Worm (Caenorhabditis elegans): ENCODE measurements around the gene Y69H2.17.

The Y69H2.17 gene

DNA sequence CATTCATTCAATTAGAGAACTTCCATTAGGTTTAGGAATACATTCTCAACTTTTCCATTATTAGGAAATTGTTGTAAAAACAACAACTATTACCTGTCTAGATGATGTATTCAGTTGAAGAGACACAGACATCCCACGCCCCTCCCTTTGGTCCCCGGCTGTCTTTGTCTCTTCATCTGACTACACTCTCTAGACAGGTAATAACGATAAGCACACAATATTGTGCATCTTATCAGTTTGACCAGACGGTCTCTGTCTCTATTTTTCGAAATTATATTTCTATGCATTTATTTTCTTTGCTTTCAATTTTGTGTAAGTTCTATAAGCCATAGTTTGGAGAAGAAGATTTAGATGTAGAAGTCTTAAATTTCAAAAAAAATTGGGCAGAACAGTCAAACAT lies 16.6 kb downstream of the Y69H2.17 start, which contains the start of gene Y69H2.9:
Gene Y69H2.9 (plus strand): TSS at position 233 of the 400 bp plus-strand sequence.
- TF ChIP-seq lim-6 (tag; optimal IDR thresholded peaks at IDR 0.05), result no peak
- TF ChIP-seq elt-2 (tag; optimal IDR thresholded peaks at IDR 0.05), result peak; percentile 91

- peak; percentile 18 for TF ChIP-seq fkh-10 (GFP tag; optimal IDR thresholded peaks at IDR 0.05)
- no peak for TF ChIP-seq ttx-3 (tag; optimal IDR thresholded peaks at IDR 0.05)
- TF ChIP-seq dmd-4 (tag; optimal IDR thresholded peaks at IDR 0.05; ENCODE audit: borderline replicate concordance), result peak; percentile 70
- no peak for TF ChIP-seq elt-2 (tag; optimal IDR thresholded peaks at IDR 0.05)
These were observed 20.8 kb downstream of the Y69H2.17 start for ce11 chrV:18705319-18706062.

ce11 chrV:18706063-18706620 lies 21.4 kb downstream of the Y69H2.17 start, which contains the start of gene Y17D7C.1:
Y17D7C.1 (plus strand) TSS chrV:18706570.
- no peak for TF ChIP-seq tbx-2 (tag; optimal IDR thresholded peaks at IDR 0.05)
- no peak for TF ChIP-seq pat-9 (tag; optimal IDR thresholded peaks at IDR 0.05)
- TF ChIP-seq unc-3 (GFP tag; conservative IDR thresholded peaks at IDR 0.05), result no peak
- TF ChIP-seq unc-3 (tag; optimal IDR thresholded peaks at IDR 0.05), result no peak
- no peak for TF ChIP-seq unc-55 (GFP tag; optimal IDR thresholded peaks at IDR 0.05)
- no peak for TF ChIP-seq ttx-3 (tag; optimal IDR thresholded peaks at IDR 0.05)
- no peak for TF ChIP-seq rnt-1 (tag; optimal IDR thresholded peaks at IDR 0.05)
- TF ChIP-seq ceh-6 (GFP tag; optimal IDR thresholded peaks at IDR 0.05), result no peak
- TF ChIP-seq che-1 (tag; optimal IDR thresholded peaks at IDR 0.05), result no peak
- no peak for TF ChIP-seq F13H6.1 (tag; optimal IDR thresholded peaks at IDR 0.05)
- TF ChIP-seq ceh-22 (tag; optimal IDR thresholded peaks at IDR 0.05), result no peak
- no peak for TF ChIP-seq unc-42 (tag; optimal IDR thresholded peaks at IDR 0.05)
- TF ChIP-seq Y22D7AL.16 (tag; optimal IDR thresholded peaks at IDR 0.05), result no peak
- TF ChIP-seq hlh-30 (tag; optimal IDR thresholded peaks at IDR 0.05; ENCODE audit: insufficient read depth), result no peak
- no peak for TF ChIP-seq pros-1 (tag; optimal IDR thresholded peaks at IDR 0.05)
- TF ChIP-seq ceh-34 (tag; optimal IDR thresholded peaks at IDR 0.05), result no peak
- no peak for TF ChIP-seq hlh-15 (tag; optimal IDR thresholded peaks at IDR 0.05)
- TF ChIP-seq npax-4 (tag; optimal IDR thresholded peaks at IDR 0.05), result no peak
- no peak for TF ChIP-seq C08G9.2 (tag; optimal IDR thresholded peaks at IDR 0.05)
- no peak for TF ChIP-seq ceh-18 (tag; optimal IDR thresholded peaks at IDR 0.05)
- TF ChIP-seq pag-3 (tag; optimal IDR thresholded peaks at IDR 0.05; ENCODE audit: borderline replicate concordance), result no peak

ce11 chrV:18708015-18708414 lies 23.3 kb downstream of the Y69H2.17 start:
- TF ChIP-seq dmd-4 (tag; optimal IDR thresholded peaks at IDR 0.05; ENCODE audit: borderline replicate concordance) (no peak), F13H6.1 (tag; optimal IDR thresholded peaks at IDR 0.05) (no peak), eyg-1 (tag; optimal IDR thresholded peaks at IDR 0.05) (no peak), nfya-1 (tag; optimal IDR thresholded peaks at IDR 0.05) (no peak), K02D7.2 (tag; optimal IDR thresholded peaks at IDR 0.05) (no peak), pros-1 (tag; optimal IDR thresholded peaks at IDR 0.05) (no peak), ztf-16 (tag; optimal IDR thresholded peaks at IDR 0.05) (no peak), sox-2 (GFP tag; IDR thresholded peaks at IDR 0.05) (no peak), gmeb-2 (tag; optimal IDR thresholded peaks at IDR 0.05) (no peak), pat-9 (tag; optimal IDR thresholded peaks at IDR 0.05) (no peak), C08G9.2 (tag; optimal IDR thresholded peaks at IDR 0.05) (no peak), fax-1 (tag; optimal IDR thresholded peaks at IDR 0.05) (no peak), ahr-1 (tag; optimal IDR thresholded peaks at IDR 0.05) (no peak)

All from whole organism, late embryonic.